Worm (Caenorhabditis elegans) whole organism, L1 larva: ENCODE measurements around the gene ast-1.
"Not testable (repeated sequence)": the region's sequence is repeated elsewhere in the genome, so short reads cannot be mapped to it uniquely, and the experiment has no call there.

ENCODE experiments used
- C34B4.2 ChIP-seq: sonication (generic microtip); optimal IDR thresholded peaks from 2 replicates; lab custom pipeline; 2017; ENCODE audit warnings: mild to moderate bottlenecking, missing genetic modification characterization, missing compliant biosample characterization
- ama-1 ChIP-seq: fragments of 150-350 bp; optimal IDR thresholded peaks from 2 replicates; lab custom pipeline; 2014
- dpl-1 ChIP-seq, 3 experiments: fragments of 150-350 bp in 2 of 3; sonication (generic microtip) in 1 of 3; optimal IDR thresholded peaks; 2 replicates each; lab custom pipeline; 2014 to 2017; ENCODE audit warnings: missing biosample characterization in 3 of 3, missing genetic modification characterization in 3 of 3, missing genetic modification reagents in 3 of 3
- elt-3 ChIP-seq, 6 experiments: fragments of 150-350 bp in 1 of 6; sonication (generic microtip); optimal IDR thresholded peaks; 2 replicates each; lab custom pipeline; 2017 to 2018; ENCODE audit warnings: missing biosample characterization in 6 of 6, missing genetic modification characterization in 6 of 6, inconsistent platforms in 1 of 6
- hlh-17 ChIP-seq: fragments of 200-800 bp; sonication (Bioruptor generic); optimal IDR thresholded peaks from 2 replicates; lab custom pipeline; 2018; ENCODE audit warnings: missing genetic modification characterization, mild to moderate bottlenecking, missing compliant biosample characterization, moderate library complexity, borderline replicate concordance
- lin-13 ChIP-seq: fragments of 150-350 bp; optimal IDR thresholded peaks from 2 replicates; lab custom pipeline; 2014; ENCODE audit warnings: missing biosample characterization, missing genetic modification reagents, missing genetic modification characterization
- mep-1 ChIP-seq: fragments of 150-350 bp; optimal IDR thresholded peaks from 2 replicates; lab custom pipeline; 2014; ENCODE audit warnings: missing biosample characterization, missing genetic modification characterization
- nhr-237 ChIP-seq: fragments of 150-350 bp; optimal IDR thresholded peaks from 2 replicates; lab custom pipeline; 2014; ENCODE audit warnings: missing biosample characterization, missing genetic modification characterization
- nhr-90 ChIP-seq: sonication (generic microtip); optimal IDR thresholded peaks from 2 replicates; lab custom pipeline; 2016; ENCODE audit warnings: mild to moderate bottlenecking, missing genetic modification characterization, missing compliant biosample characterization; ENCODE audit not compliant: poor library complexity

ce11 chrII:4130074-4130663 is 5.0 kb downstream of the ast-1 start:
- TF ChIP-seq elt-3 (tag; optimal IDR thresholded peaks at IDR 0.05; lab: Kevin White, UChicago); nhr-237 (tag; lab: Kevin White, UChicago); hlh-17 (GFP tag; lab: Kevin White, UChicago); mep-1; lin-13; ama-1 (lab: Kevin White, UChicago); C34B4.2 (tag; lab: Kevin White, UChicago); nhr-90 (tag; lab: Kevin White, UChicago); dpl-1 (GFP tag; optimal IDR thresholded peaks at IDR 0.05; lab: Kevin White, UChicago): not testable (repeated sequence)
